Worm (Caenorhabditis elegans): ENCODE results near the gene T14B4.1.
"Not testable (repeated sequence)": the region's sequence is repeated elsewhere in the genome, so short reads cannot be mapped to it uniquely, and the experiment has no call there.

Gene T14B4.1

ce11 chrII:6754671-6755224 lies 18.0 kb downstream of the T14B4.1 start, which contains the start of the genes srx-95 and fis-1:
srx-95 (minus strand) TSS chrII:6754771.
fis-1 (plus strand) TSS chrII:6755174.
- no peak for TF ChIP-seq unc-62 (GFP tag; optimal IDR thresholded peaks at IDR 0.05)

- no peak for TF ChIP-seq unc-62 (GFP tag; optimal IDR thresholded peaks at IDR 0.05)
Observed at ce11 chrII:6756232-6756631, 19.5 kb downstream of the T14B4.1 start, which contains the start of gene F41G3.3. F41G3.3 (plus strand) TSS chrII:6756532.

- TF ChIP-seq unc-62 (GFP tag; optimal IDR thresholded peaks at IDR 0.05), result no peak
Observed at ce11 chrII:6764734-6765133, 28.0 kb downstream of the T14B4.1 start, which contains the start of gene nlp-50. nlp-50 (plus strand) TSS chrII:6765034.

ce11 chrII:6768014-6768413 lies 31.3 kb downstream of the T14B4.1 start, which contains the start of gene F41G3.18:
F41G3.18 (plus strand) TSS chrII:6768314.
- TF ChIP-seq unc-62 (GFP tag; optimal IDR thresholded peaks at IDR 0.05), result no peak

ce11 chrII:6770030-6770429 lies 33.3 kb downstream of the T14B4.1 start:
- TF ChIP-seq unc-62 (GFP tag; optimal IDR thresholded peaks at IDR 0.05), result no peak

- TF ChIP-seq unc-62 (GFP tag; optimal IDR thresholded peaks at IDR 0.05), result no peak
Observed at ce11 chrII:6772482-6772881, 35.8 kb downstream of the T14B4.1 start.

ce11 chrII:6775076-6775475 lies 38.4 kb downstream of the T14B4.1 start, which contains the start of gene agr-1:
agr-1 (minus strand) TSS chrII:6775176.
- not testable (repeated sequence) for TF ChIP-seq unc-62 (GFP tag; optimal IDR thresholded peaks at IDR 0.05)

ce11 chrII:6776418-6777034 lies 39.8 kb downstream of the T14B4.1 start, which contains the start of gene ssup-72:
ssup-72 (plus strand) TSS chrII:6776598.
- TF ChIP-seq unc-62 (GFP tag; optimal IDR thresholded peaks at IDR 0.05), result no peak

ce11 chrII:6779104-6779503 lies 42.4 kb downstream of the T14B4.1 start, which contains the start of gene T13C2.7:
T13C2.7 (plus strand) TSS chrII:6779404.
- no peak for TF ChIP-seq unc-62 (GFP tag; optimal IDR thresholded peaks at IDR 0.05)

ce11 chrII:6781231-6781630 lies 44.5 kb downstream of the T14B4.1 start:
- TF ChIP-seq unc-62 (GFP tag; optimal IDR thresholded peaks at IDR 0.05), result no peak

- TF ChIP-seq unc-62 (GFP tag; optimal IDR thresholded peaks at IDR 0.05), result no peak
Observed at ce11 chrII:6781983-6782382, 45.3 kb downstream of the T14B4.1 start.

ce11 chrII:6782738-6783163 lies 46.0 kb downstream of the T14B4.1 start:
- no peak for TF ChIP-seq unc-62 (GFP tag; optimal IDR thresholded peaks at IDR 0.05)

ce11 chrII:6783377-6783829 lies 46.7 kb downstream of the T14B4.1 start, which contains the start of gene gldi-2:
gldi-2 (plus strand) TSS chrII:6783427.
- TF ChIP-seq unc-62 (GFP tag; optimal IDR thresholded peaks at IDR 0.05), result no peak

ce11 chrII:6788672-6789298 lies 52.1 kb downstream of the T14B4.1 start, which contains the start of gene T13C2.3:
T13C2.3 (plus strand) TSS chrII:6789248.
- TF ChIP-seq unc-62 (GFP tag; optimal IDR thresholded peaks at IDR 0.05), result no peak
